Fruit fly (Drosophila melanogaster) whole organism: ENCODE data around the gene Srrm1.

ENCODE experiments used
- CG8478 ChIP-seq: fragments of >200 bp; optimal IDR thresholded peaks from 2 replicates; lab custom pipeline; 2018; ENCODE audit warnings: inconsistent platforms
- EcR ChIP-seq, 2 experiments: fragments of >200 bp; optimal IDR thresholded peaks; 2 replicates each; lab custom pipeline; 2017; ENCODE audit warnings: missing biosample characterization in 2 of 2, missing genetic modification characterization in 2 of 2, missing genetic modification reagents in 2 of 2
- psq ChIP-seq: fragments of >200 bp; optimal IDR thresholded peaks from 2 replicates; lab custom pipeline; 2017

dm6 chr3L:13017803-13018324 is 18.8 kb upstream of the Srrm1 start, which contains the start of the genes mRpL20 and Icmt:
- TF ChIP-seq psq (lab: Kevin White, UChicago), result no peak
- no peak for TF ChIP-seq EcR (GFP tag; optimal IDR thresholded peaks at IDR 0.05; lab: Kevin White, UChicago)
- no peak for TF ChIP-seq CG8478 (lab: Kevin White, UChicago)
